Fruit fly (Drosophila melanogaster): ENCODE data around the gene Prosbeta4R2.

The Prosbeta4R2 gene

dm6 chr2L:2669523-2669922 lies 14.3 kb downstream of the Prosbeta4R2 start, which contains the start of gene Gr23a:
Gr23a (plus strand) TSS chr2L:2669823.
- no peak for TF ChIP-seq ara (GFP tag; IDR thresholded peaks at IDR 0.05)
- TF ChIP-seq CG13624 (GFP tag; optimal IDR thresholded peaks at IDR 0.05): no peak
- TF ChIP-seq mirr (GFP tag; optimal IDR thresholded peaks at IDR 0.05): no peak
- TF ChIP-seq dati (GFP tag; IDR thresholded peaks at IDR 0.05): no peak
- no peak for TF ChIP-seq aop (GFP tag; IDR thresholded peaks at IDR 0.05)
- TF ChIP-seq Ets97D (GFP tag; optimal IDR thresholded peaks at IDR 0.05): no peak
- no peak for TF ChIP-seq CG6791 (GFP tag; IDR thresholded peaks at IDR 0.05; ENCODE audit: partially characterized antibody)
- TF ChIP-seq CG2202 (tag; optimal IDR thresholded peaks at IDR 0.05): no peak
- no peak for TF ChIP-seq vnd (GFP tag; IDR thresholded peaks at IDR 0.05; ENCODE audit: partially characterized antibody)
- no peak for TF ChIP-seq crc (GFP tag; optimal IDR thresholded peaks at IDR 0.05)
- TF ChIP-seq fd64A (GFP tag; optimal IDR thresholded peaks at IDR 0.05): no peak
- TF ChIP-seq wor (GFP tag; IDR thresholded peaks at IDR 0.05): no peak
- TF ChIP-seq D19B (GFP tag; optimal IDR thresholded peaks at IDR 0.05): no peak
- no peak for TF ChIP-seq E2f2 (GFP tag; IDR thresholded peaks at IDR 0.05)
- TF ChIP-seq CG6272 (GFP tag; IDR thresholded peaks at IDR 0.05): no peak
- TF ChIP-seq z (GFP tag; IDR thresholded peaks at IDR 0.05): no peak
- TF ChIP-seq psq (GFP tag; optimal IDR thresholded peaks at IDR 0.05): no peak
- no peak for TF ChIP-seq CG11398 (GFP tag; optimal IDR thresholded peaks at IDR 0.05)
- TF ChIP-seq CG2199 (GFP tag; IDR thresholded peaks at IDR 0.05): no peak

dm6 chr2L:2677553-2677952 lies 22.4 kb downstream of the Prosbeta4R2 start, which contains the start of gene Tmtc1:
Tmtc1 (plus strand) TSS chr2L:2677734.
- TF ChIP-seq CG12155 (GFP tag; optimal IDR thresholded peaks at IDR 0.05): peak; percentile 74
- TF ChIP-seq Deaf1 (tag; optimal IDR thresholded peaks at IDR 0.05): peak; percentile 93
- peak; percentile 89 for TF ChIP-seq ewg (GFP tag; optimal IDR thresholded peaks at IDR 0.05)
- TF ChIP-seq Med (GFP tag): peak; percentile 44
- peak; percentile 38; the same call in 1 of the 2 replicates for TF ChIP-seq amos (GFP tag; IDR thresholded peaks at IDR 0.05; ENCODE audit: partially characterized antibody)
- TF ChIP-seq so (GFP tag; IDR thresholded peaks at IDR 0.05): no peak
- TF ChIP-seq Stat92E (GFP tag; optimal IDR thresholded peaks at IDR 0.05): no peak
- peak; percentile 65 for TF ChIP-seq Jarid2 (GFP tag; optimal IDR thresholded peaks at IDR 0.05)
- no peak for TF ChIP-seq hth (optimal IDR thresholded peaks at IDR 0.05)
- no peak for TF ChIP-seq CG3281 (GFP tag; optimal IDR thresholded peaks at IDR 0.05)
- TF ChIP-seq CG34422 (GFP tag; IDR thresholded peaks at IDR 0.05): peak; percentile 8; the same call in 1 of the 3 replicates
- peak; percentile 22; the same call in 1 of the 3 replicates for TF ChIP-seq zen2 (GFP tag; IDR thresholded peaks at IDR 0.05; ENCODE audit: partially characterized antibody)
- 0 out of 2 replicates have a peak, but pooled peaks have one; percentile 19 for TF ChIP-seq vvl (GFP tag; IDR thresholded peaks at IDR 0.05)
- no peak for TF ChIP-seq CG11695 (GFP tag; IDR thresholded peaks at IDR 0.05)
- TF ChIP-seq Aef1 (GFP tag; IDR thresholded peaks at IDR 0.05): no peak
- TF ChIP-seq slbo (GFP tag; IDR thresholded peaks at IDR 0.05): 0 out of 2 replicates have a peak, but pooled peaks have one; percentile 13
- TF ChIP-seq CG32772 (GFP tag; IDR thresholded peaks at IDR 0.05): no peak
- TF ChIP-seq chinmo (GFP tag; IDR thresholded peaks at IDR 0.05; ENCODE audit: partially characterized antibody): 0 out of 4 replicates have a peak, but pooled peaks have one; percentile 19
- no peak for TF ChIP-seq zfh2 (GFP tag; optimal IDR thresholded peaks at IDR 0.05)
- peak; percentile 21; the same call in 1 of the 2 replicates for TF ChIP-seq Bgb (GFP tag; IDR thresholded peaks at IDR 0.05; ENCODE audit: partially characterized antibody)
- TF ChIP-seq sug (tag; optimal IDR thresholded peaks at IDR 0.05): no peak
- TF ChIP-seq CG6254 (GFP tag; optimal IDR thresholded peaks at IDR 0.05): no peak
- TF ChIP-seq en (GFP tag; optimal IDR thresholded peaks at IDR 0.05): no peak
- peak; percentile 33; the same call in 1 of the 2 replicates for TF ChIP-seq CG42726 (GFP tag; IDR thresholded peaks at IDR 0.05; ENCODE audit: partially characterized antibody)
- no peak for TF ChIP-seq NC2α (GFP tag; optimal IDR thresholded peaks at IDR 0.05)
- TF ChIP-seq zfh1 (GFP tag; IDR thresholded peaks at IDR 0.05): 0 out of 3 replicates have a peak, but pooled peaks have one; percentile 10
- TF ChIP-seq CG12104 (GFP tag; optimal IDR thresholded peaks at IDR 0.05): no peak

All from whole organism, embryonic.